Fruit fly (Drosophila melanogaster) whole organism, prepupa: ENCODE results near the gene CG32817.

Experiments used
- Blimp-1 ChIP-seq: fragments of 200-800 bp; sonication (Bioruptor generic); optimal IDR thresholded peaks from 3 replicates; lab custom pipeline; 2017; ENCODE audit warnings: missing biosample characterization, missing genetic modification characterization, mild to moderate bottlenecking, moderate library complexity, missing genetic modification reagents
- CG10669 ChIP-seq: fragments of 200-800 bp; sonication (Bioruptor generic); optimal IDR thresholded peaks from 3 replicates; lab custom pipeline; 2018; ENCODE audit warnings: missing biosample characterization, mild to moderate bottlenecking, missing genetic modification characterization, moderate library complexity
- CG11294 ChIP-seq: fragments of 200-800 bp; sonication (Bioruptor generic); IDR thresholded peaks from 2 replicates; pipeline ENCODE4 v1.3.6; 2022; ENCODE audit warnings: missing biosample characterization, missing genetic modification characterization
- CG11902 ChIP-seq: fragments of 200-800 bp; sonication (Bioruptor generic); optimal IDR thresholded peaks from 3 replicates; lab custom pipeline; 2016; ENCODE audit warnings: missing biosample characterization, missing genetic modification characterization
- CG15336 ChIP-seq: fragments of 200-800 bp; sonication (Bioruptor generic); IDR thresholded peaks from 2 replicates; pipeline ENCODE4 v1.3.6; 2022; ENCODE audit warnings: missing biosample characterization, missing genetic modification characterization
- CG1621 ChIP-seq: fragments of 200-800 bp; sonication (Bioruptor generic); optimal IDR thresholded peaks from 3 replicates; lab custom pipeline; 2018; ENCODE audit warnings: missing biosample characterization, mild to moderate bottlenecking, missing genetic modification characterization
- CG16779 ChIP-seq: fragments of 200-800 bp; sonication (Bioruptor generic); optimal IDR thresholded peaks from 3 replicates; lab custom pipeline; 2017; ENCODE audit warnings: missing biosample characterization, mild to moderate bottlenecking, missing genetic modification characterization
- CG3032 ChIP-seq: fragments of 200-800 bp; optimal IDR thresholded peaks from 2 replicates; lab custom pipeline; 2019; ENCODE audit warnings: missing biosample characterization, mild to moderate bottlenecking, missing genetic modification characterization, moderate library complexity
- CG31627 ChIP-seq: fragments of 200-800 bp; sonication (Bioruptor generic); optimal IDR thresholded peaks from 3 replicates; lab custom pipeline; 2016; ENCODE audit warnings: missing biosample characterization, missing genetic modification characterization
- CG32006 ChIP-seq: fragments of 200-800 bp; sonication (Bioruptor generic); optimal IDR thresholded peaks from 3 replicates; lab custom pipeline; 2017; ENCODE audit warnings: missing biosample characterization, mild to moderate bottlenecking, missing genetic modification characterization
- CG34406 ChIP-seq: fragments of 200-800 bp; sonication (Bioruptor generic); optimal IDR thresholded peaks from 3 replicates; lab custom pipeline; 2016; ENCODE audit warnings: missing biosample characterization, missing genetic modification characterization
- CG3919 ChIP-seq: fragments of 200-800 bp; sonication (Bioruptor generic); optimal IDR thresholded peaks from 3 replicates; lab custom pipeline; 2016; ENCODE audit warnings: missing biosample characterization, missing genetic modification characterization
- CG4318 ChIP-seq: fragments of 200-800 bp; sonication (Bioruptor generic); optimal IDR thresholded peaks from 3 replicates; lab custom pipeline; 2017; ENCODE audit warnings: missing biosample characterization, mild to moderate bottlenecking, missing genetic modification characterization
- CG6163 ChIP-seq: fragments of 200-800 bp; sonication (Bioruptor generic); IDR thresholded peaks from 3 replicates; pipeline ENCODE4 v1.3.6; 2022; ENCODE audit warnings: missing biosample characterization, missing genetic modification characterization
- CG6276 ChIP-seq: fragments of 200-800 bp; sonication (Bioruptor generic); optimal IDR thresholded peaks from 2 replicates; lab custom pipeline; 2017; ENCODE audit warnings: missing biosample characterization, mild to moderate bottlenecking, missing genetic modification characterization
- CG6792 ChIP-seq: fragments of 200-800 bp; sonication (Bioruptor generic); optimal IDR thresholded peaks from 3 replicates; lab custom pipeline; 2016; ENCODE audit warnings: missing biosample characterization, missing genetic modification characterization
- CG6854 ChIP-seq: fragments of 200-800 bp; sonication (Bioruptor generic); optimal IDR thresholded peaks from 2 replicates; lab custom pipeline; 2017; ENCODE audit warnings: missing biosample characterization, mild to moderate bottlenecking, missing genetic modification characterization
- CG7368 ChIP-seq: fragments of 200-800 bp; sonication (Bioruptor generic); optimal IDR thresholded peaks from 3 replicates; lab custom pipeline; 2016; ENCODE audit warnings: missing biosample characterization, missing genetic modification characterization
- CG8119 ChIP-seq: fragments of 200-800 bp; sonication (Bioruptor generic); IDR thresholded peaks from 3 replicates; pipeline ENCODE4 v1.3.6; 2022; ENCODE audit warnings: missing biosample characterization, missing genetic modification characterization
- CG8319 ChIP-seq: fragments of 200-800 bp; sonication (Bioruptor generic); optimal IDR thresholded peaks from 3 replicates; lab custom pipeline; 2016; ENCODE audit warnings: missing biosample characterization, missing genetic modification characterization
- CG9139 ChIP-seq: fragments of 200-800 bp; sonication (Bioruptor generic); optimal IDR thresholded peaks from 3 replicates; lab custom pipeline; 2017; ENCODE audit warnings: missing biosample characterization, mild to moderate bottlenecking, missing genetic modification characterization
- Eip75B ChIP-seq: fragments of 200-800 bp; sonication (Bioruptor generic); optimal IDR thresholded peaks from 3 replicates; lab custom pipeline; 2016; ENCODE audit warnings: missing biosample characterization, missing genetic modification characterization
- Eip78C ChIP-seq: fragments of 200-800 bp; sonication (Bioruptor generic); peaks from one replicate; lab custom pipeline; 2016; ENCODE audit warnings: missing biosample characterization, missing genetic modification characterization
- Ets21C ChIP-seq: fragments of 200-800 bp; sonication (Bioruptor generic); optimal IDR thresholded peaks from 3 replicates; lab custom pipeline; 2016; ENCODE audit warnings: missing biosample characterization, missing genetic modification characterization
- Gug ChIP-seq: fragments of 200-800 bp; sonication (Bioruptor generic); IDR thresholded peaks from 2 replicates; pipeline ENCODE4 v1.3.6; 2022; ENCODE audit warnings: missing biosample characterization, missing genetic modification characterization
- Hr38 ChIP-seq: sonication (Bioruptor generic); optimal IDR thresholded peaks from 2 replicates; lab custom pipeline; 2016; ENCODE audit warnings: missing biosample characterization, missing genetic modification characterization
- Hr39 ChIP-seq: fragments of 200-800 bp; sonication (Bioruptor generic); optimal IDR thresholded peaks from 2 replicates; lab custom pipeline; 2016; ENCODE audit warnings: missing biosample characterization, missing genetic modification characterization
- Hr4 ChIP-seq: fragments of 200-800 bp; sonication (Bioruptor generic); optimal IDR thresholded peaks from 3 replicates; lab custom pipeline; 2016; ENCODE audit warnings: missing biosample characterization, missing genetic modification characterization
- Lpt ChIP-seq: fragments of 200-800 bp; sonication (Bioruptor generic); optimal IDR thresholded peaks from 3 replicates; lab custom pipeline; 2016; ENCODE audit warnings: missing biosample characterization, missing genetic modification characterization
- Met ChIP-seq: fragments of 200-800 bp; sonication (Bioruptor generic); optimal IDR thresholded peaks from 3 replicates; lab custom pipeline; 2016; ENCODE audit warnings: missing biosample characterization, missing genetic modification characterization
- OdsH ChIP-seq: fragments of 200-800 bp; sonication (Bioruptor generic); optimal IDR thresholded peaks from 3 replicates; lab custom pipeline; 2016; ENCODE audit warnings: missing biosample characterization, missing genetic modification characterization
- Smox ChIP-seq: fragments of 200-800 bp; sonication (Bioruptor generic); optimal IDR thresholded peaks from 3 replicates; lab custom pipeline; 2016; ENCODE audit warnings: missing biosample characterization, missing genetic modification characterization
- Sox15 ChIP-seq: fragments of 200-800 bp; sonication (Bioruptor generic); optimal IDR thresholded peaks from 3 replicates; lab custom pipeline; 2016; ENCODE audit warnings: missing biosample characterization, missing genetic modification characterization
- acj6 ChIP-seq: fragments of 200-800 bp; sonication (Bioruptor generic); optimal IDR thresholded peaks from 3 replicates; lab custom pipeline; 2016; ENCODE audit warnings: missing biosample characterization, missing genetic modification characterization
- eg ChIP-seq: fragments of 200-800 bp; sonication (Bioruptor generic); IDR thresholded peaks from 3 replicates; pipeline ENCODE4 v1.3.6; 2022; ENCODE audit warnings: missing biosample characterization, missing genetic modification characterization
- fd85E ChIP-seq: fragments of 200-800 bp; sonication (Bioruptor generic); optimal IDR thresholded peaks from 3 replicates; lab custom pipeline; 2016; ENCODE audit warnings: missing biosample characterization, missing genetic modification characterization
- lz ChIP-seq: fragments of 200-800 bp; sonication (Bioruptor generic); optimal IDR thresholded peaks from 3 replicates; lab custom pipeline; 2016; ENCODE audit warnings: missing biosample characterization, missing genetic modification characterization
- net ChIP-seq: fragments of 200-800 bp; sonication (Bioruptor generic); optimal IDR thresholded peaks from 3 replicates; lab custom pipeline; 2016; ENCODE audit warnings: missing biosample characterization, missing genetic modification characterization
- spab ChIP-seq: fragments of 200-800 bp; sonication (Bioruptor generic); optimal IDR thresholded peaks from 2 replicates; lab custom pipeline; 2017; ENCODE audit warnings: missing biosample characterization, mild to moderate bottlenecking, missing genetic modification characterization, missing genetic modification reagents
- ss ChIP-seq, 2 experiments: fragments of 200-800 bp; sonication (Bioruptor generic); optimal IDR thresholded peaks; 2 replicates in 1 of 2; 3 replicates in 1 of 2; lab custom pipeline; 2017 to 2018; ENCODE audit warnings: mild to moderate bottlenecking in 2 of 2, missing biosample characterization in 2 of 2, missing genetic modification characterization in 2 of 2, moderate library complexity in 1 of 2
- vri ChIP-seq: fragments of 200-800 bp; sonication (Bioruptor generic); optimal IDR thresholded peaks from 3 replicates; lab custom pipeline; 2016; ENCODE audit warnings: missing biosample characterization, mild to moderate bottlenecking, missing genetic modification characterization

CG32817 gene

dm6 chrX:493445-494190 lies 14.8 kb downstream of the CG32817 start, which contains the start of gene CG17896 (continued):
- TF ChIP-seq Smox (peak; percentile 98), CG34406 (GFP tag; lab: Kevin White, UChicago) (peak; percentile 96), CG6792 (GFP tag; lab: Kevin White, UChicago) (peak; percentile 98), CG31627 (GFP tag; lab: Kevin White, UChicago) (peak; percentile 99), CG1621 (tag; lab: Kevin White, UChicago) (peak; percentile 98), Hr39 (GFP tag; lab: Kevin White, UChicago) (peak; percentile 99), acj6 (GFP tag; lab: Kevin White, UChicago) (peak; percentile 99), net (peak; percentile 98), Ets21C (peak; percentile 98), ss (GFP tag; optimal IDR thresholded peaks at IDR 0.05; lab: Kevin White, UChicago) (peak; percentile 93 to 96), CG16779 (tag; lab: Kevin White, UChicago) (peak; percentile 91), CG9139 (GFP tag; lab: Kevin White, UChicago) (peak; percentile 92), Eip78C (GFP tag; lab: Kevin White, UChicago) (peak; percentile 99), vri (GFP tag; lab: Kevin White, UChicago) (peak; percentile 97), fd85E (GFP tag; lab: Kevin White, UChicago) (peak; percentile 95), CG3919 (GFP tag; lab: Kevin White, UChicago) (peak; percentile 99), CG11294 (GFP tag; lab: Robert Waterston, UW) (peak; percentile 97), spab (GFP tag; lab: Kevin White, UChicago) (peak; percentile 94), eg (peak; percentile 98), Lpt (GFP tag; lab: Kevin White, UChicago) (peak; percentile 98), CG8119 (GFP tag; lab: Robert Waterston, UW) (peak; percentile 98), CG8319 (GFP tag; lab: Kevin White, UChicago) (peak; percentile 95), CG32006 (peak; percentile 98), CG6163 (peak; percentile 99), Sox15 (peak; percentile 96), CG15336 (peak; percentile 99), CG3032 (peak; percentile 97), CG11902 (GFP tag; lab: Kevin White, UChicago) (peak; percentile 97), CG7368 (GFP tag; lab: Kevin White, UChicago) (peak; percentile 99), Met (GFP tag; lab: Kevin White, UChicago) (peak; percentile 98), Hr4 (peak; percentile 98), Gug (GFP tag; lab: Robert Waterston, UW) (peak; percentile 99), CG6854 (GFP tag; lab: Kevin White, UChicago) (peak; percentile 93), CG4318 (peak; percentile 97), Blimp-1 (GFP tag; lab: Kevin White, UChicago) (peak; percentile 89), Hr38 (GFP tag; lab: Kevin White, UChicago) (peak; percentile 47), OdsH (GFP tag; lab: Kevin White, UChicago) (peak; percentile 98), lz (GFP tag; lab: Kevin White, UChicago) (peak; percentile 98), CG6276 (peak; percentile 97)

- TF ChIP-seq CG10669 (GFP tag; lab: Kevin White, UChicago) (peak; percentile 24), Eip75B (GFP tag; lab: Kevin White, UChicago) (no peak), Met (GFP tag; lab: Kevin White, UChicago) (no peak)
These were observed 15.3 kb downstream of the CG32817 start for dm6 chrX:494191-494554.
